Worm (Caenorhabditis elegans) whole organism, midembryonic: ENCODE data around the gene F20E11.7.

Source experiments
- T22C8.4 ChIP-seq: fragments of 200-800 bp; sonication (Bioruptor generic); IDR thresholded peaks from 2 replicates; pipeline ENCODE4 v1.3.6; 2022; ENCODE audit warnings: missing genetic modification characterization, missing compliant biosample characterization
- cog-1 ChIP-seq: sonication (generic microtip); optimal IDR thresholded peaks from 2 replicates; lab custom pipeline; 2016; ENCODE audit warnings: missing genetic modification characterization, missing compliant biosample characterization
- flt-1 ChIP-seq: fragments of 200-800 bp; sonication (Bioruptor generic); IDR thresholded peaks from 2 replicates; pipeline ENCODE4 v1.3.6; 2022; ENCODE audit warnings: missing genetic modification characterization, missing compliant biosample characterization
- klf-2 ChIP-seq: fragments of 200-800 bp; sonication (Bioruptor generic); conservative IDR thresholded peaks from 2 replicates; pipeline ENCODE4 v1.3.6; 2022; ENCODE audit warnings: missing genetic modification reagents, missing genetic modification characterization, missing compliant biosample characterization
- med-1 ChIP-seq: sonication (generic microtip); optimal IDR thresholded peaks from 2 replicates; lab custom pipeline; 2017; ENCODE audit warnings: missing genetic modification characterization, mild to moderate bottlenecking, missing compliant biosample characterization, antibody characterized with exemption, missing genetic modification reagents; ENCODE audit not compliant: insufficient read depth
- ref-1 ChIP-seq: fragments of 200-800 bp; sonication (Bioruptor generic); conservative IDR thresholded peaks from 2 replicates; pipeline ENCODE4 v1.3.6; 2022; ENCODE audit warnings: missing genetic modification reagents, missing genetic modification characterization, missing compliant biosample characterization
- tab-1 ChIP-seq: fragments of 200-800 bp; sonication (Bioruptor generic); IDR thresholded peaks from 2 replicates; pipeline ENCODE4 v1.3.6; 2022; ENCODE audit warnings: missing genetic modification characterization, missing compliant biosample characterization
- ztf-23 ChIP-seq: fragments of 200-800 bp; sonication (Bioruptor generic); IDR thresholded peaks from 2 replicates; pipeline ENCODE4 v1.3.6; 2022; ENCODE audit warnings: missing genetic modification reagents, missing genetic modification characterization, missing compliant biosample characterization
- ztf-29 ChIP-seq: fragments of 200-800 bp; sonication (Bioruptor generic); IDR thresholded peaks from 2 replicates; pipeline ENCODE4 v1.3.6; 2022; ENCODE audit warnings: missing genetic modification reagents, missing genetic modification characterization, missing compliant biosample characterization

ce11 chrV:17476490-17476889, 12.1 kb downstream of the F20E11.7 start, which contains the start of gene srbc-61:
- TF ChIP-seq flt-1 (GFP tag; lab: Robert Waterston, UW) = no peak
- TF ChIP-seq T22C8.4 (GFP tag; lab: Robert Waterston, UW) = no peak
- TF ChIP-seq ztf-29 (GFP tag; lab: Robert Waterston, UW) = no peak
- no peak for TF ChIP-seq cog-1
- TF ChIP-seq ref-1 (GFP tag; lab: Robert Waterston, UW) = no peak
- TF ChIP-seq ztf-23 (GFP tag; lab: Robert Waterston, UW) = no peak
- no peak for TF ChIP-seq tab-1
- TF ChIP-seq klf-2 (GFP tag; lab: Robert Waterston, UW) = no peak
- TF ChIP-seq med-1 (GFP tag; lab: Kevin White, UChicago) = no peak
